Fruit fly (Drosophila melanogaster): ENCODE data around the gene CG31139.
A peak's percentile ranks its signal among the peaks of the same experiment; 100 is the strongest.

Gene CG31139

DNA sequence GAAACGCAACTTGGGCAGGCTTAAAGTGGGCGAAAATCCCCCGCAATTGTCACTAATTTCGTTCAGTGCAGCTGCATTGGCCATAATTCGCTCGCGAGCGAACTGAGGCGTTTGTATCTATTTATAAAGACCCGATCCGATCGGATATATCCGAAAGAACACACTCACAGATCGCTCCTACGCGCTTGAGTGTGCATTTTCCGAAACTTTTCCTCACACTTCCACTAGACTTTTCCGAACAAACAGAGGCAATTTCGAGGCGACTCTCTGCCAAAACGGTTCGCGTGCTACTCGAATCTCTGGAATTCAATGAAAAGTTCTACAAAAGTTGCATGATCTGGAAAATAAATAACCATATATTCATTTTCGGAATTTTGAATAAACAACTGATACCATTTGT is 47.1 kb downstream of the CG31139 start, which contains the start of the genes CG6972 and CCAP:
Gene CG6972 (plus strand): TSS at position 215 of the 400 bp plus-strand sequence.
Gene CCAP (minus strand): TSS at position 292 of the 400 bp plus-strand sequence.
- TF ChIP-seq Ets98B (GFP tag; IDR thresholded peaks at IDR 0.05), result no peak
- TF ChIP-seq CG14655 (GFP tag; optimal IDR thresholded peaks at IDR 0.05), result no peak
- TF ChIP-seq CG32121 (GFP tag; IDR thresholded peaks at IDR 0.05), result 0 out of 2 replicates have a peak, but pooled peaks have one; percentile 28

DNA sequence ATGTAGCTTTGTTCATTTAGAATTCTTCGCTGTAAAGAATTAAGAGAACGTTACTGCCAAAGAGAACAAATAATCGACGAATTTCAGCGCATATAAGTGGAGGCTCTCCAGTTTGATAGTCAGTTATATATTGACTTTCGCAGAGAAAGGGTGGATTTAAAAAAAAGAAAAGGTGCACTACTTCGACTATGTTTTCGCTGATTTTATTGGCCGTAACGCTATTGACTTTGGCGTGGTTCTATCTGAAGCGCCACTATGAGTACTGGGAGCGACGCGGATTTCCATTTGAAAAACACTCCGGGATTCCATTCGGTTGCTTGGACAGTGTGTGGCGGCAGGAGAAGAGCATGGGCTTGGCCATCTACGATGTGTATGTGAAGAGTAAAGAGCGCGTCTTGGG is 50.6 kb downstream of the CG31139 start, which contains the start of gene Cyp6d4:
Gene Cyp6d4 (plus strand): TSS at position 112 of the 400 bp plus-strand sequence.
- TF ChIP-seq CG10348 (GFP tag; IDR thresholded peaks at IDR 0.05) (no peak), Snoo (tag; optimal IDR thresholded peaks at IDR 0.05) (no peak)

All from whole organism, pupa.